Worm (Caenorhabditis elegans) whole organism, L1 larva: ENCODE data around the gene chpf-2.

Experiments used
- F16B12.6 ChIP-seq: fragments of 150-350 bp; optimal IDR thresholded peaks from 2 replicates; lab custom pipeline; 2014; ENCODE audit warnings: missing biosample characterization, missing genetic modification characterization
- Y116A8C.19 ChIP-seq: sonication (generic microtip); optimal IDR thresholded peaks from 2 replicates; lab custom pipeline; 2016; ENCODE audit warnings: missing compliant biosample characterization, missing genetic modification characterization, borderline replicate concordance
- aly-2 ChIP-seq: fragments of 150-350 bp; optimal IDR thresholded peaks from 2 replicates; lab custom pipeline; 2014; ENCODE audit warnings: missing biosample characterization, missing genetic modification characterization
- ama-1 ChIP-seq: fragments of 150-350 bp; optimal IDR thresholded peaks from 2 replicates; lab custom pipeline; 2014
- blmp-1 ChIP-seq: fragments of 150-350 bp; optimal IDR thresholded peaks from 2 replicates; lab custom pipeline; 2014; ENCODE audit warnings: missing biosample characterization, missing genetic modification characterization
- ces-1 ChIP-seq: fragments of 150-350 bp; optimal IDR thresholded peaks from 2 replicates; lab custom pipeline; 2014; ENCODE audit warnings: missing biosample characterization, missing genetic modification reagents, missing genetic modification characterization
- efl-1 ChIP-seq, 4 experiments: fragments of 150-350 bp; optimal IDR thresholded peaks in 3 of 4; peaks in 1 of 4; 1 replicate in 1 of 4; 2 replicates in 3 of 4; lab custom pipeline; 2014; ENCODE audit warnings: missing biosample characterization in 2 of 4, missing genetic modification characterization in 2 of 4, missing genetic modification reagents in 2 of 4
- efl-3 ChIP-seq: fragments of 200-800 bp; sonication (Bioruptor generic); optimal IDR thresholded peaks from 2 replicates; lab custom pipeline; 2018; ENCODE audit warnings: mild to moderate bottlenecking, missing genetic modification characterization, missing compliant biosample characterization
- egl-13 ChIP-seq: sonication (generic microtip); optimal IDR thresholded peaks from 2 replicates; lab custom pipeline; 2016; ENCODE audit warnings: missing genotype, missing genetic modification reagents, missing genetic modification characterization, missing compliant biosample characterization
- egl-27 ChIP-seq, 2 experiments: fragments of 150-350 bp in 1 of 2; sonication (generic microtip); optimal IDR thresholded peaks; 3 replicates each; lab custom pipeline; 2017 to 2018; ENCODE audit warnings: missing biosample characterization in 2 of 2, missing genetic modification characterization in 2 of 2, missing genetic modification reagents in 2 of 2
- elt-3 ChIP-seq, 6 experiments: fragments of 150-350 bp in 1 of 6; sonication (generic microtip); optimal IDR thresholded peaks; 2 replicates each; lab custom pipeline; 2017 to 2018; ENCODE audit warnings: missing biosample characterization in 6 of 6, missing genetic modification characterization in 6 of 6, inconsistent platforms in 1 of 6
- fkh-10 ChIP-seq: sonication (generic microtip); optimal IDR thresholded peaks from 2 replicates; lab custom pipeline; 2017; ENCODE audit warnings: missing biosample characterization, missing genetic modification reagents, missing genetic modification characterization
- fkh-4 ChIP-seq: sonication (generic microtip); optimal IDR thresholded peaks from 2 replicates; lab custom pipeline; 2016; ENCODE audit warnings: missing compliant biosample characterization, missing genetic modification characterization, borderline replicate concordance
- fos-1 ChIP-seq: fragments of 150-350 bp; optimal IDR thresholded peaks from 2 replicates; lab custom pipeline; 2014; ENCODE audit warnings: missing biosample characterization, missing genetic modification characterization
- hlh-17 ChIP-seq: fragments of 200-800 bp; sonication (Bioruptor generic); optimal IDR thresholded peaks from 2 replicates; lab custom pipeline; 2018; ENCODE audit warnings: missing genetic modification characterization, mild to moderate bottlenecking, missing compliant biosample characterization, moderate library complexity, borderline replicate concordance
- hlh-4 ChIP-seq: sonication (generic microtip); optimal IDR thresholded peaks from 2 replicates; lab custom pipeline; 2016; ENCODE audit warnings: mild to moderate bottlenecking, missing genetic modification characterization, missing compliant biosample characterization
- hpl-2 ChIP-seq: fragments of 150-350 bp; optimal IDR thresholded peaks from 2 replicates; lab custom pipeline; 2014; ENCODE audit warnings: missing biosample characterization, missing genetic modification reagents, missing genetic modification characterization
- irx-1 ChIP-seq: sonication (generic microtip); optimal IDR thresholded peaks from 2 replicates; lab custom pipeline; 2016; ENCODE audit warnings: missing genetic modification characterization, missing compliant biosample characterization
- lin-13 ChIP-seq: fragments of 150-350 bp; optimal IDR thresholded peaks from 2 replicates; lab custom pipeline; 2014; ENCODE audit warnings: missing biosample characterization, missing genetic modification reagents, missing genetic modification characterization
- lin-15B ChIP-seq: fragments of 150-350 bp; sonication (generic microtip); optimal IDR thresholded peaks from 3 replicates; lab custom pipeline; 2014; ENCODE audit warnings: missing biosample characterization, missing genetic modification characterization
- lin-35 ChIP-seq, 2 experiments: fragments of 150-350 bp; optimal IDR thresholded peaks; 2 replicates each; lab custom pipeline; 2014; ENCODE audit warnings: missing biosample characterization in 2 of 2, missing genetic modification characterization in 2 of 2, missing genetic modification reagents in 2 of 2
- lin-39 ChIP-seq: fragments of 150-350 bp; optimal IDR thresholded peaks from 2 replicates; lab custom pipeline; 2014; ENCODE audit warnings: missing biosample characterization, missing genetic modification reagents, missing genetic modification characterization
- lsy-2 ChIP-seq, 2 experiments: fragments of 150-350 bp; optimal IDR thresholded peaks; 2 replicates each; lab custom pipeline; 2014; ENCODE audit warnings: missing biosample characterization in 2 of 2, missing genetic modification characterization in 2 of 2
- mdl-1 ChIP-seq, 2 experiments: fragments of 150-350 bp; optimal IDR thresholded peaks; 2 replicates each; lab custom pipeline; 2014 to 2017; ENCODE audit warnings: missing biosample characterization in 2 of 2, missing genetic modification characterization in 2 of 2, inconsistent platforms in 1 of 2
- nhr-20 ChIP-seq: sonication (generic microtip); optimal IDR thresholded peaks from 2 replicates; lab custom pipeline; 2016; ENCODE audit warnings: mild to moderate bottlenecking, missing genetic modification characterization, missing compliant biosample characterization
- nhr-237 ChIP-seq: fragments of 150-350 bp; optimal IDR thresholded peaks from 2 replicates; lab custom pipeline; 2014; ENCODE audit warnings: missing biosample characterization, missing genetic modification characterization
- nhr-28 ChIP-seq: fragments of 150-350 bp; optimal IDR thresholded peaks from 2 replicates; lab custom pipeline; 2014; ENCODE audit warnings: missing biosample characterization, missing genetic modification characterization
- nhr-71 ChIP-seq: sonication (generic microtip); optimal IDR thresholded peaks from 2 replicates; lab custom pipeline; 2016; ENCODE audit warnings: mild to moderate bottlenecking, missing genetic modification characterization, moderate library complexity, missing compliant biosample characterization
- nhr-77 ChIP-seq: fragments of 150-350 bp; optimal IDR thresholded peaks from 2 replicates; lab custom pipeline; 2014; ENCODE audit warnings: missing biosample characterization, missing genetic modification characterization
- pag-3 ChIP-seq: sonication (generic microtip); optimal IDR thresholded peaks from 2 replicates; lab custom pipeline; 2017; ENCODE audit warnings: missing genetic modification characterization, mild to moderate bottlenecking, missing compliant biosample characterization, antibody characterized with exemption, borderline replicate concordance; ENCODE audit not compliant: insufficient read depth
- pax-3 ChIP-seq: fragments of 200-800 bp; sonication (Bioruptor generic); optimal IDR thresholded peaks from 2 replicates; lab custom pipeline; 2018; ENCODE audit warnings: mild to moderate bottlenecking, missing genetic modification characterization, moderate library complexity, missing compliant biosample characterization
- pqm-1 ChIP-seq: sonication (generic microtip); optimal IDR thresholded peaks from 3 replicates; lab custom pipeline; 2017; ENCODE audit warnings: missing biosample characterization, missing genetic modification characterization
- rnt-1 ChIP-seq: sonication (generic microtip); optimal IDR thresholded peaks from 2 replicates; lab custom pipeline; 2016; ENCODE audit warnings: mild to moderate bottlenecking, missing genetic modification characterization, moderate library complexity, missing compliant biosample characterization
- snu-23 ChIP-seq: sonication (generic microtip); optimal IDR thresholded peaks from 2 replicates; lab custom pipeline; 2016; ENCODE audit warnings: missing genetic modification characterization, missing compliant biosample characterization
- sox-4 ChIP-seq: sonication (generic microtip); optimal IDR thresholded peaks from 2 replicates; lab custom pipeline; 2016; ENCODE audit warnings: missing genetic modification characterization, missing compliant biosample characterization
- sup-37 ChIP-seq: fragments of 200-800 bp; sonication (Bioruptor generic); optimal IDR thresholded peaks from 2 replicates; lab custom pipeline; 2018; ENCODE audit warnings: mild to moderate bottlenecking, missing genetic modification characterization, missing compliant biosample characterization
- tbx-2 ChIP-seq: sonication (generic microtip); optimal IDR thresholded peaks from 2 replicates; lab custom pipeline; 2016; ENCODE audit warnings: missing genetic modification characterization, missing compliant biosample characterization
- tlp-1 ChIP-seq: fragments of 150-350 bp; optimal IDR thresholded peaks from 2 replicates; lab custom pipeline; 2014; ENCODE audit warnings: missing biosample characterization, missing genetic modification characterization
- unc-30 ChIP-seq: sonication (generic microtip); optimal IDR thresholded peaks from 2 replicates; lab custom pipeline; 2017; ENCODE audit warnings: missing biosample characterization, missing genetic modification characterization
- unc-62 ChIP-seq: fragments of 150-350 bp; optimal IDR thresholded peaks from 2 replicates; lab custom pipeline; 2014; ENCODE audit warnings: missing biosample characterization, missing genetic modification reagents, missing genetic modification characterization
- unc-86 ChIP-seq: sonication (generic microtip); optimal IDR thresholded peaks from 2 replicates; lab custom pipeline; 2016; ENCODE audit warnings: missing genetic modification characterization, missing compliant biosample characterization
- xbp-1 ChIP-seq: sonication (generic microtip); optimal IDR thresholded peaks from 2 replicates; lab custom pipeline; 2016; ENCODE audit warnings: missing genetic modification characterization, missing compliant biosample characterization
- zag-1 ChIP-seq: fragments of 150-350 bp; optimal IDR thresholded peaks from 2 replicates; lab custom pipeline; 2014; ENCODE audit warnings: missing biosample characterization, missing genetic modification characterization
- ztf-11 ChIP-seq, 2 experiments: sonication (generic microtip); optimal IDR thresholded peaks; 2 replicates each; lab custom pipeline; 2016 to 2017; ENCODE audit warnings: missing genetic modification characterization in 2 of 2, missing biosample characterization in 1 of 2, missing compliant biosample characterization in 1 of 2
- ztf-4 ChIP-seq: fragments of 150-350 bp; optimal IDR thresholded peaks from 2 replicates; lab custom pipeline; 2014; ENCODE audit warnings: missing biosample characterization, missing genetic modification characterization

Gene chpf-2

DNA sequence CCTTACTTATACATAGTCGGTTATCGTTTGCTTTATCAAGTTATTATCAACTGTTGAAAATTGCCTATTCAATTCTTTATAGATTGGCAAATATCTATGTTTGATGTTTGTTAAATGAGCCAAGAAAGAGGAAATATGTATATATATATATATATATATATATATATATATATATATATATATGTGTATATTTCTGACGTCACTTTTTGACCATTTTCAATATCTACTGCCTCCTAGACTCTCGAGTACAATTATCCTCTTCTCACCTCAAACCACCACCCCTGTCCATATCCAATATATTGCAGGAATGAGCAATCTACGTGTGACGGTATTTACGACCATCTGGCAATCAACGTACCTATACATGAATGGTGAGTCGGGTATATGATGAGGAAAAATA lies 5.7 kb upstream of the chpf-2 start, which contains the start of gene F59D6.1:
Gene F59D6.1, plus strand, starts transcription at position 301 of the 400 bp plus-strand sequence.
- no peak for TF ChIP-seq efl-1 (optimal IDR thresholded peaks at IDR 0.05; lab: Kevin White, UChicago)
- no peak for TF ChIP-seq efl-1 (GFP tag; optimal IDR thresholded peaks at IDR 0.05 in 1 of 2; lab: Kevin White, UChicago)
- TF ChIP-seq blmp-1 (tag; lab: Kevin White, UChicago): no peak
- TF ChIP-seq hpl-2 (GFP tag; lab: Kevin White, UChicago): no peak
- TF ChIP-seq pax-3 (tag; lab: Kevin White, UChicago): no peak
- no peak for TF ChIP-seq nhr-71 (tag; lab: Kevin White, UChicago)
- no peak for TF ChIP-seq unc-62 (GFP tag; lab: Kevin White, UChicago)
- TF ChIP-seq ces-1 (GFP tag; lab: Kevin White, UChicago): no peak
- TF ChIP-seq mdl-1 (tag; optimal IDR thresholded peaks at IDR 0.05; lab: Kevin White, UChicago): no peak
- no peak for TF ChIP-seq unc-86 (tag; lab: Kevin White, UChicago)
- TF ChIP-seq efl-3 (GFP tag; lab: Kevin White, UChicago): no peak
- TF ChIP-seq ztf-11 (tag; optimal IDR thresholded peaks at IDR 0.05; lab: Kevin White, UChicago): no peak
- no peak for TF ChIP-seq lin-35 (GFP tag; optimal IDR thresholded peaks at IDR 0.05; lab: Kevin White, UChicago)
- TF ChIP-seq sox-4 (tag; lab: Kevin White, UChicago): no peak
- no peak for TF ChIP-seq aly-2 (tag; lab: Kevin White, UChicago)
- TF ChIP-seq rnt-1: no peak
- TF ChIP-seq irx-1 (tag; lab: Kevin White, UChicago): no peak
- TF ChIP-seq, all 84 proteins: peak for 0

DNA sequence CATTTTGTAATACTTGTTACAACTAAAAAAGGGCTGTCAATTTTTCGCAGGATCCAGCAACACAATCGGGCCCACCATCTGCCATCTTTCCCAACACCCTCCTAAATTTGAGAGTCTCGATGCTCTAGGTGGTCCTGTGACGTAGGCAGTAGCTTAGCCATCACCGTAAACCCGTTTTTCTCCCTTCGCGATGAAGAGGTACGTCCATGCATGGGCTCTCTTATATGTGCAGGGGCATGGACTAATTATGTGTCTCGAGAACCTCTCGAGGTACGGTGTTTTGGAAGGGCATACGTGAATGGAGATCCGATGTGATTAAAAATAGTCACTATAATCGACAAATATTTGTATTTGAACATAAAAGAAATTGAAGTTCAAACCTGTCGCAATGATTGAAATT lies 1.7 kb upstream of the chpf-2 start:
- no peak for TF ChIP-seq nhr-28 (tag; lab: Kevin White, UChicago)
- no peak for TF ChIP-seq pqm-1
- no peak for TF ChIP-seq fos-1 (tag; lab: Kevin White, UChicago)
- TF ChIP-seq unc-62 (GFP tag; lab: Kevin White, UChicago): no peak
- no peak for TF ChIP-seq tbx-2
- TF ChIP-seq hlh-17 (GFP tag; lab: Kevin White, UChicago): no peak
- no peak for TF ChIP-seq fkh-4 (tag; lab: Kevin White, UChicago)
- no peak for TF ChIP-seq fkh-10

DNA sequence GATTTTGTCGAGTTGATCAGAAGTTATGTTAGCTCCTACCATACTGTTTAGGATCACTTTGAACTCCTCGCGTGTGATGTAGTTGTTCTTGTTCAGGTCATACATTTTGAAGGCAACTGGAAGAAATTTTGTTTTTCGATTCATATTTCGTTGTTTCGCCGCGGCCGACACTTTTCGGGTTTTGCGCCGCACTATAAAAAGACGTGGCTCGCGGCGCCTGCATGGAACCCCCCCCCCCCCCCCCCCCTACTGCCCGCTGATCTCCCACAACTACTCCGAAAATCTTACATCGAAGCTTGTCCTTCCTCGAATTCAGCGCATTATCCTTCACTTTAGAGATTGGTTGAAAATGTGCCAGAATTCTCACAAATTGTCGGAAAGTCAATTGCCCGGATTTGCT lies 1.1 kb downstream of the chpf-2 start:
- no peak for TF ChIP-seq Y116A8C.19 (tag; lab: Kevin White, UChicago)
- TF ChIP-seq sup-37 (GFP tag; lab: Kevin White, UChicago): no peak
- no peak for TF ChIP-seq lin-39 (tag; lab: Kevin White, UChicago)
- no peak for TF ChIP-seq fkh-10
- TF ChIP-seq ztf-4 (tag; lab: Kevin White, UChicago): no peak
- TF ChIP-seq efl-3 (GFP tag; lab: Kevin White, UChicago): no peak
- TF ChIP-seq lin-13 (GFP tag; lab: Kevin White, UChicago): no peak
- TF ChIP-seq tlp-1 (tag; lab: Kevin White, UChicago): no peak
- TF ChIP-seq snu-23 (GFP tag; lab: Kevin White, UChicago): no peak
- no peak for TF ChIP-seq F16B12.6
- no peak for TF ChIP-seq pqm-1
- no peak for TF ChIP-seq unc-62 (GFP tag; lab: Kevin White, UChicago)
- no peak for TF ChIP-seq elt-3 (tag; optimal IDR thresholded peaks at IDR 0.05; lab: Kevin White, UChicago)
- no peak for TF ChIP-seq nhr-20
- TF ChIP-seq egl-27 (tag; optimal IDR thresholded peaks at IDR 0.05; lab: Kevin White, UChicago): no peak
- no peak for TF ChIP-seq zag-1 (tag; lab: Kevin White, UChicago)

DNA sequence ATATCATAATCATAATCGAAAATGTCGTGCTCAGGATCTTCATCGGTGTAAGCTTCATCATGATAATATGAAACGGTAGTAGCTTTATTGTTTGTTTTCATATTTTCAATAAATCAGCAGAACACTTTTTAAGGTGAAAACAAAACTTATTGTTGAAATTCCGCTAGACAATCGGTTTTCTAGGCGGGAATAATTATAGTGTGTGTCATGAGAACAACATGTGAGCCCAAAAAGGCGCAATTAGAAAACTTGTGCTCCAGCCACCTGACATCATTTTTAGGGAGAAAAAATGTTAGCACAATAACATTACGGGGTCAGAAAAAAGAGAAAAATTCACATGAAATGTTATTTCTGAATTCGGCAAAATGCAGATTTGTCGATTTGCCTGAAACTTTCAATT lies 4.9 kb downstream of the chpf-2 start, which contains the start of gene srw-8:
Gene srw-8, minus strand, starts transcription at position 101 of the 400 bp plus-strand sequence.
- TF ChIP-seq nhr-237 (tag; lab: Kevin White, UChicago) (no peak), ama-1 (lab: Kevin White, UChicago) (no peak), hlh-4 (no peak), egl-13 (no peak), lin-15B (tag; lab: Kevin White, UChicago) (no peak), snu-23 (GFP tag; lab: Kevin White, UChicago) (no peak), F16B12.6 (no peak), xbp-1 (tag; lab: Kevin White, UChicago) (no peak), sup-37 (GFP tag; lab: Kevin White, UChicago) (no peak), pag-3 (no peak), nhr-77 (no peak), unc-30 (tag; lab: Kevin White, UChicago) (no peak), lsy-2 (tag; optimal IDR thresholded peaks at IDR 0.05; lab: Kevin White, UChicago) (no peak), nhr-20 (no peak), aly-2 (tag; lab: Kevin White, UChicago) (no peak), ces-1 (GFP tag; lab: Kevin White, UChicago) (no peak), tlp-1 (tag; lab: Kevin White, UChicago) (no peak)
- TF ChIP-seq, all 84 proteins: peak for 0
